Worm (Caenorhabditis elegans) whole organism, young adult: ENCODE results near the gene cpg-24.

ENCODE experiments used
- B0019.2 ChIP-seq: fragments of 200-800 bp; sonication (Bioruptor generic); conservative IDR thresholded peaks from 2 replicates; pipeline ENCODE4 v1.3.6; 2022; ENCODE audit warnings: missing genetic modification reagents, missing genetic modification characterization, missing compliant biosample characterization
- hrde-1 ChIP-seq: sonication (generic microtip); optimal IDR thresholded peaks from 2 replicates; lab custom pipeline; 2016; ENCODE audit warnings: missing genetic modification characterization, mild to moderate bottlenecking, missing compliant biosample characterization, moderate library complexity, missing genotype, missing genetic modification reagents, borderline replicate concordance
- ztf-18 ChIP-seq: sonication (generic microtip); optimal IDR thresholded peaks from 2 replicates; lab custom pipeline; 2016; ENCODE audit warnings: missing genotype, mild to moderate bottlenecking, missing genetic modification characterization, missing compliant biosample characterization
- ztf-28 ChIP-seq: fragments of 200-800 bp; sonication (Bioruptor generic); IDR thresholded peaks from 2 replicates; pipeline ENCODE4 v1.3.6; 2022; ENCODE audit warnings: missing genetic modification reagents, missing genetic modification characterization, missing compliant biosample characterization

- TF ChIP-seq B0019.2 (GFP tag; lab: Robert Waterston, UW) (no peak), hrde-1 (tag; lab: Kevin White, UChicago) (no peak), ztf-18 (no peak), ztf-28 (no peak)
Measured at ce11 chrIV:1659978-1660377, 28.2 kb downstream of the cpg-24 start, which contains the start of gene Y41D4B.4.
